Worm (Caenorhabditis elegans) whole organism, L4 larva: ENCODE data around the gene C36C5.14.
A peak's percentile ranks its signal among the peaks of the same experiment; 100 is the strongest.

Experiments used
- F26F4.8 ChIP-seq: fragments of 200-800 bp; sonication (Bioruptor generic); conservative IDR thresholded peaks from 2 replicates; pipeline ENCODE4 v1.3.6; 2022; ENCODE audit warnings: missing genetic modification characterization, missing compliant biosample characterization
- F44E2.7 ChIP-seq: fragments of 200-800 bp; sonication (Bioruptor generic); IDR thresholded peaks from 2 replicates; pipeline ENCODE4 v2.1.2; 2022; ENCODE audit warnings: missing genetic modification characterization, missing compliant biosample characterization
- T20F7.1 ChIP-seq: fragments of 200-800 bp; sonication (Bioruptor generic); optimal IDR thresholded peaks from 2 replicates; lab custom pipeline; 2018; ENCODE audit warnings: mild to moderate bottlenecking, missing genetic modification characterization, missing compliant biosample characterization
- Y48G9A.11 ChIP-seq: fragments of 200-800 bp; sonication (Bioruptor generic); IDR thresholded peaks from 2 replicates; pipeline ENCODE4 v1.3.6; 2022; ENCODE audit warnings: missing genetic modification reagents, missing genetic modification characterization, missing compliant biosample characterization
- Y75B8A.6 ChIP-seq: fragments of 200-800 bp; sonication (Bioruptor generic); IDR thresholded peaks from 2 replicates; pipeline ENCODE4 v1.3.6; 2022; ENCODE audit warnings: missing genetic modification reagents, missing genetic modification characterization, missing compliant biosample characterization
- ZK546.5 ChIP-seq, 2 experiments: sonication (generic microtip); optimal IDR thresholded peaks; 2 replicates each; lab custom pipeline; 2017; ENCODE audit warnings: missing biosample characterization in 2 of 2, missing genetic modification characterization in 2 of 2
- aha-1 ChIP-seq: fragments of 150-350 bp; peaks from one replicate; lab custom pipeline; 2014; ENCODE audit warnings: missing biosample characterization, missing genetic modification characterization
- ama-1 ChIP-seq: fragments of 150-350 bp; optimal IDR thresholded peaks from 2 replicates; lab custom pipeline; 2014; ENCODE audit warnings: inconsistent platforms, mixed read lengths
- ces-1 ChIP-seq: fragments of 150-350 bp; sonication (generic microtip); optimal IDR thresholded peaks from 4 replicates; lab custom pipeline; 2014; ENCODE audit warnings: missing biosample characterization, missing genetic modification reagents, missing genetic modification characterization
- daf-12 ChIP-seq: fragments of 150-350 bp; optimal IDR thresholded peaks from 2 replicates; lab custom pipeline; 2014; ENCODE audit warnings: missing biosample characterization, missing genetic modification reagents, missing genetic modification characterization
- duxl-1 ChIP-seq: sonication (generic microtip); optimal IDR thresholded peaks from 2 replicates; lab custom pipeline; 2016; ENCODE audit warnings: mild to moderate bottlenecking, missing genetic modification characterization, moderate library complexity, missing compliant biosample characterization; ENCODE audit not compliant: poor library complexity
- egl-43 ChIP-seq: fragments of 200-800 bp; sonication (Bioruptor generic); IDR thresholded peaks from 2 replicates; pipeline ENCODE4 v1.3.6; 2022; ENCODE audit warnings: missing genetic modification reagents, missing genetic modification characterization, missing compliant biosample characterization
- hif-1 ChIP-seq, 2 experiments: sonication (generic microtip); optimal IDR thresholded peaks; 2 replicates each; lab custom pipeline; 2016 to 2017; ENCODE audit warnings: missing compliant biosample characterization in 2 of 2, missing genetic modification characterization in 2 of 2, missing genetic modification reagents in 2 of 2, missing genotype in 2 of 2, mild to moderate bottlenecking in 1 of 2
- jun-1 ChIP-seq: fragments of 150-350 bp; optimal IDR thresholded peaks from 2 replicates; lab custom pipeline; 2014; ENCODE audit warnings: missing biosample characterization, missing genetic modification reagents, missing genetic modification characterization
- lin-1 ChIP-seq: fragments of 200-800 bp; sonication (Bioruptor generic); IDR thresholded peaks from 2 replicates; pipeline ENCODE4 v1.3.6; 2022; ENCODE audit warnings: missing genetic modification reagents, missing genetic modification characterization, missing compliant biosample characterization
- lsy-2 ChIP-seq, 2 experiments: fragments of 150-350 bp in 1 of 2; sonication (generic microtip) in 1 of 2; optimal IDR thresholded peaks; 2 replicates each; lab custom pipeline; 2014 to 2017; ENCODE audit warnings: missing biosample characterization in 2 of 2, missing genetic modification characterization in 2 of 2
- mdl-1 ChIP-seq, 2 experiments: fragments of 150-350 bp in 1 of 2; sonication (generic microtip) in 1 of 2; optimal IDR thresholded peaks; 2 replicates each; lab custom pipeline; 2014 to 2017; ENCODE audit warnings: missing biosample characterization in 2 of 2, missing genetic modification characterization in 2 of 2
- mdt-29 ChIP-seq: fragments of 200-800 bp; sonication (Bioruptor generic); IDR thresholded peaks from 2 replicates; pipeline ENCODE4 v1.3.6; 2022; ENCODE audit warnings: missing genetic modification reagents, missing genetic modification characterization, missing compliant biosample characterization
- mes-2 ChIP-seq: sonication (generic microtip); optimal IDR thresholded peaks from 2 replicates; lab custom pipeline; 2016; ENCODE audit warnings: missing genotype, mild to moderate bottlenecking, missing genetic modification characterization, missing compliant biosample characterization; ENCODE audit not compliant: poor library complexity, severe bottlenecking
- mxl-3 ChIP-seq: fragments of 200-800 bp; sonication (Bioruptor generic); optimal IDR thresholded peaks from 2 replicates; lab custom pipeline; 2018; ENCODE audit warnings: mild to moderate bottlenecking, missing genetic modification characterization, missing compliant biosample characterization
- nhr-11 ChIP-seq: fragments of 150-350 bp; optimal IDR thresholded peaks from 2 replicates; lab custom pipeline; 2014; ENCODE audit warnings: missing biosample characterization, missing genetic modification characterization
- nhr-111 ChIP-seq: fragments of 200-800 bp; sonication (Bioruptor generic); optimal IDR thresholded peaks from 2 replicates; lab custom pipeline; 2018; ENCODE audit warnings: mild to moderate bottlenecking, missing genetic modification characterization, missing compliant biosample characterization
- nhr-237 ChIP-seq: sonication (generic microtip); optimal IDR thresholded peaks from 2 replicates; lab custom pipeline; 2017; ENCODE audit warnings: missing biosample characterization, missing genetic modification characterization
- nhr-48 ChIP-seq: sonication (generic microtip); optimal IDR thresholded peaks from 2 replicates; lab custom pipeline; 2016; ENCODE audit warnings: mild to moderate bottlenecking, missing genetic modification characterization, missing compliant biosample characterization
- nhr-6 ChIP-seq: fragments of 150-350 bp; optimal IDR thresholded peaks from 2 replicates; lab custom pipeline; 2014; ENCODE audit warnings: missing biosample characterization, missing genetic modification characterization
- nhr-77 ChIP-seq: fragments of 150-350 bp; optimal IDR thresholded peaks from 2 replicates; lab custom pipeline; 2014; ENCODE audit warnings: missing biosample characterization, missing genetic modification characterization
- sdz-12 ChIP-seq: fragments of 200-800 bp; sonication (Bioruptor generic); optimal IDR thresholded peaks from 2 replicates; lab custom pipeline; 2018; ENCODE audit warnings: mild to moderate bottlenecking, missing genetic modification characterization, missing compliant biosample characterization
- set-16 ChIP-seq: fragments of 200-800 bp; sonication (Bioruptor generic); IDR thresholded peaks from 2 replicates; pipeline ENCODE4 v1.3.6; 2022; ENCODE audit warnings: missing genetic modification reagents, missing genetic modification characterization, missing compliant biosample characterization
- spr-1 ChIP-seq: sonication (generic microtip); optimal IDR thresholded peaks from 2 replicates; lab custom pipeline; 2016; ENCODE audit warnings: mild to moderate bottlenecking, missing genetic modification characterization, missing compliant biosample characterization
- unc-39 ChIP-seq: sonication (generic microtip); optimal IDR thresholded peaks from 2 replicates; lab custom pipeline; 2017; ENCODE audit warnings: missing biosample characterization, missing genetic modification characterization
- unc-62 ChIP-seq, 3 experiments: fragments of 150-350 bp in 1 of 3; sonication (generic microtip); optimal IDR thresholded peaks in 2 of 3; peaks in 1 of 3; 1 replicate in 1 of 3; 2 replicates in 2 of 3; lab custom pipeline; 2014 to 2017; ENCODE audit warnings: missing biosample characterization in 3 of 3, missing genetic modification characterization in 3 of 3, missing genetic modification reagents in 3 of 3, missing genotype in 1 of 3
- vab-7 ChIP-seq: fragments of 200-800 bp; sonication (Bioruptor generic); IDR thresholded peaks from 2 replicates; pipeline ENCODE4 v1.3.6; 2022; ENCODE audit warnings: missing genetic modification reagents, missing genetic modification characterization, missing compliant biosample characterization
- zag-1 ChIP-seq: fragments of 150-350 bp; optimal IDR thresholded peaks from 2 replicates; lab custom pipeline; 2014; ENCODE audit warnings: missing biosample characterization, missing genetic modification characterization
- zip-11 ChIP-seq: fragments of 200-800 bp; sonication (Bioruptor generic); IDR thresholded peaks from 2 replicates; pipeline ENCODE4 v1.3.6; 2022; ENCODE audit warnings: missing genetic modification characterization, missing compliant biosample characterization
- ztf-11 ChIP-seq: fragments of 150-350 bp; optimal IDR thresholded peaks from 2 replicates; lab custom pipeline; 2014; ENCODE audit warnings: missing biosample characterization, missing genetic modification characterization

C36C5.14 gene

ce11 chrV:3146932-3147331, 18.4 kb downstream of the C36C5.14 start, which contains the start of gene srab-11:
Gene srab-11 (minus strand): TSS chrV:3147032.
- TF ChIP-seq nhr-77 (no peak), aha-1 (tag; lab: Kevin White, UChicago) (peak; percentile 6)

ce11 chrV:3145241-3145640, 20.1 kb downstream of the C36C5.14 start:
- TF ChIP-seq ZK546.5 (tag; optimal IDR thresholded peaks at IDR 0.05; lab: Kevin White, UChicago) (no peak), set-16 (GFP tag; lab: Robert Waterston, UW) (peak; percentile 86)

ce11 chrV:3144494-3144893, 20.8 kb downstream of the C36C5.14 start, which contains the start of gene srab-10:
Gene srab-10 (minus strand): TSS chrV:3144594.
- TF ChIP-seq mxl-3 (no peak), nhr-48 (tag; lab: Kevin White, UChicago) (no peak), nhr-111 (GFP tag; lab: Kevin White, UChicago) (no peak)
- TF ChIP-seq, all 104 proteins: peak for 0

DNA sequence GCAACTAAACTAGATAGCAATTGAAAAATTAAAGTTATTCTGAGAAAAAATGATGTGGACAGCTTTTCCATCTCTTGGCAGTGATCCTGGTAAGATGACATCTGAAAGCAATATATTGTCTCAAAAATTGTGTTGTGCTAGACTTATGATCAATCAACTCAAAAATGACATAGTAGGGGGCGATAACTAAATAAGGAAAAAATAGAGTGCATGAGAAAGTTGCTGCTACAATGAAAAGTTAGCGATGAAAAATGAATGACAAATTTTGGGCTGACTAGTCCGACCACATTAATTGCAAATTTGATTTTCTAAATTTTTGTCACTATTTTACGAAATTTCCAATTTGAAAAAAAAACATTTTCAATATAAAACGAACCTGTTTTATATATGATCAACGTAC, 24.1 kb downstream of the C36C5.14 start, which contains the start of gene srab-9:
TSS of gene srab-9 (minus strand) at position 101 of the 400 bp plus-strand sequence.
- TF ChIP-seq nhr-11 (tag; lab: Kevin White, UChicago) (no peak), lin-1 (GFP tag; lab: Robert Waterston, UW) (no peak), spr-1 (tag; lab: Kevin White, UChicago) (no peak), unc-39 (tag; lab: Kevin White, UChicago) (no peak)

ce11 chrV:3138488-3138887, 26.9 kb downstream of the C36C5.14 start, which contains the start of the genes irld-3 and F02C9.1:
Gene irld-3 (minus strand): TSS chrV:3138588.
Gene F02C9.1 (plus strand): TSS chrV:3138703.
- TF ChIP-seq T20F7.1 (GFP tag; lab: Kevin White, UChicago) (no peak), unc-62 (GFP tag; optimal IDR thresholded peaks at IDR 0.05 in 1 of 2; lab: Kevin White, UChicago) (peak in 1 of 2 experiments; percentile 39), unc-62 (tag; optimal IDR thresholded peaks at IDR 0.05; lab: Kevin White, UChicago) (no peak)
- TF ChIP-seq, all 104 proteins: peak for 1

DNA sequence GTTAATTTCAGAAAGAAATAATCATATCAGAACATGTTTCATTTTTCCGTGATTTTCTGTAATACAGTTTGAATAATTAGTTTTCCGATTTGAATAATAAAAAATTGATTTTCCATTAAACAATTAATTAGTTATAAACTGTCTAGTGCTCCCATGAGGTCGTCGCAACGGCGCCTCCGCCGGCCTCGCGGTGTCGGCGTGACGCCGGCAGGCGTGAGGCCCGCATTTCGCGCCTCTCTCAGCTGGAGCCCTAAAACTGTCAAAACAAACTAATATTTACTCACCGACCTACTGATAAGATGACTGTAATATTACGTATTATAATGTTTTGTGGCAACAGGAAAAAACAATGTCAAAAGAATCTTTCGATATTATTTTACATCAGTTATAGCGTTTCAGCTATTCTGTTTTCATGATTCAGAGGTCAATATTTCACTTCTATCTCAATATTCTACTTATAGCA, 32.0 kb downstream of the C36C5.14 start, which contains the start of gene F02C9.2:
TSS of gene F02C9.2 (plus strand) at position 413 of the 463 bp plus-strand sequence.
- peak; percentile 76 for TF ChIP-seq set-16 (GFP tag; lab: Robert Waterston, UW)
- TF ChIP-seq ztf-11 (tag; lab: Kevin White, UChicago) = no peak
- TF ChIP-seq, all 104 proteins: peak for 1

DNA sequence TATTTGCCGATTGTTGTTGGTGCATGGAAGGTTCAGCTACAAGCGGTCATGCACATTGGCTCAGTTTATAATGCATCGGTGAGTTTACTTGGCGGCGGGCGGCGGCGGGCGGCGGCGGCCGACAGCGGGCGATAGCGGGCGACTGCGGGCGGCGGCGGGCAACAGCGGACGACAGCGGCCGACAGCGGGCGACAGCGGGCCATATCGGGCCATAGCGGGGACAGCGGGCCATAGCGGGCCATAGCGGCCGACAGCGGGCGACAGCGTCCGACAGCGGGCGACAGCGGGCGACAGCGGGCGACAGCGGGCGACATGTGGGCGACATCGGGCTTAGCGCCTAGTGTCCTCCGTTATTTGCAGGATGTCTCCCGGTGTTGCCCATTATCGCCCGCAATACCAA, 33.2 kb downstream of the C36C5.14 start:
- TF ChIP-seq set-16 (GFP tag; lab: Robert Waterston, UW) (peak; percentile 99), duxl-1 (tag; lab: Kevin White, UChicago) (no peak), Y75B8A.6 (GFP tag; lab: Robert Waterston, UW) (no peak), egl-43 (GFP tag; lab: Robert Waterston, UW) (0 out of 2 replicates have a peak, but pooled peaks have one; percentile 11), nhr-237 (tag; lab: Kevin White, UChicago) (no peak), mdl-1 (tag; optimal IDR thresholded peaks at IDR 0.05; lab: Kevin White, UChicago) (no peak), jun-1 (no peak), ZK546.5 (tag; optimal IDR thresholded peaks at IDR 0.05; lab: Kevin White, UChicago) (no peak), F44E2.7 (GFP tag; lab: Robert Waterston, UW) (peak; percentile 62; the same call in 1 of the 2 replicates), hif-1 (tag; optimal IDR thresholded peaks at IDR 0.05; lab: Kevin White, UChicago) (no peak), lin-1 (GFP tag; lab: Robert Waterston, UW) (no peak), Y48G9A.11 (GFP tag; lab: Robert Waterston, UW) (peak; percentile 41; the same call in 1 of the 2 replicates)

DNA sequence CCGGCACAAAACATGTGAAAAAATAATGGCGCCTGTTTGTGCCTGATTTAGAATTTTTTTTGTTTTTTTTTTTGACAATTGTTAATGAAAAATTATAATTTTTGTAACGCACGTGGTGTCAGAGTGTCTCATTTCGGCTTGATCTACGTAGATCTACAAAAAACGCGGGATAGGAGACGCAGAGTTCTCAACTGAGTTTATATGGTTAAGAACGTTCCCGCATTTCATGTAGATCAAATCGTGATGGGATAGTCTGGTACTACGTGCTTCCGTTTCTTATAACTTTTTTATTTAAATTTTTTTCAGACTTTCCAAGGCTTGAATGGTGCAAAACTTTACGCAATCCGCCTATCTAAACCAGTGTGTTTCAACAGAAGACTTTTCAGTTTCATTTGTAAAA, 36.5 kb downstream of the C36C5.14 start, which contains the start of gene tat-6:
TSS of gene tat-6 (plus strand) at position 301 of the 400 bp plus-strand sequence.
- TF ChIP-seq lsy-2 (tag; optimal IDR thresholded peaks at IDR 0.05; lab: Kevin White, UChicago) (no peak), T20F7.1 (GFP tag; lab: Kevin White, UChicago) (no peak), F26F4.8 (GFP tag; lab: Robert Waterston, UW) (no peak), daf-12 (tag; lab: Kevin White, UChicago) (no peak), nhr-11 (tag; lab: Kevin White, UChicago) (no peak), F44E2.7 (GFP tag; lab: Robert Waterston, UW) (no peak), vab-7 (GFP tag; lab: Robert Waterston, UW) (no peak), ces-1 (GFP tag; lab: Kevin White, UChicago) (no peak), nhr-237 (tag; lab: Kevin White, UChicago) (no peak), zip-11 (GFP tag; lab: Robert Waterston, UW) (no peak), mes-2 (no peak), nhr-6 (tag; lab: Kevin White, UChicago) (no peak), zag-1 (tag; lab: Kevin White, UChicago) (no peak), ama-1 (lab: Kevin White, UChicago) (no peak), sdz-12 (GFP tag; lab: Kevin White, UChicago) (no peak), mdt-29 (no peak)
